ENCODE assay signal across 2 fruit fly cellular contexts in the genomic region with DNA sequence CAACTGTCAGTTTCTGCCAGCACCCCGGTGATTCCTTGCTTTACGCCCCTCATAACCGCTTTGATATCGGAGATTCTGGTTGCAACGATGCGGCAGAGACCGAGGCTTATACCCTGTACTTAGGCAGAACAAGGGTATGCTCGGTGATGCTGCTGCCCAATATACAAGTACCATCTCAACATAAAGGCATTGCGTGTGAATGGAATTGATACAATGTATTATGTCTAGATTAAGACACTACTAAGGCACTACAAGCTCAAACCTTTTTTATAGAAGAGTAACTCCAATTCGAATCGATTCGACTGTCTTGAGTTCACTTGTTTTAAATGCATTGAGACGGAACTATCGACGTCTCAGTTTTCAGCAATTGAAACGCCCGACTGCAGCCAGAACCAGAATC.
TF ChIP-seq lines count a peak whose summit lies in the region.

No protein-coding gene starts in this region.

TF ChIP-seq in whole organism, prepupa, 60 proteins besides CTCF, POLR2A, EP300 and RAD21 (continued from another document):
- TF ChIP-seq Hr4 (GFP tag; optimal IDR thresholded peaks at IDR 0.05; lab: Kevin White, UChicago) (peak; percentile 52), Met (GFP tag; optimal IDR thresholded peaks at IDR 0.05; lab: Kevin White, UChicago) (peak; percentile 50), CG32006 (GFP tag; optimal IDR thresholded peaks at IDR 0.05; lab: Kevin White, UChicago) (peak; percentile 88), CG4318 (GFP tag; optimal IDR thresholded peaks at IDR 0.05; lab: Kevin White, UChicago) (peak; percentile 76), svp (GFP tag; lab: Kevin White, UChicago) (peak; percentile 35), Eip78C (GFP tag; lab: Kevin White, UChicago) (peak; percentile 88), CG11902 (GFP tag; optimal IDR thresholded peaks at IDR 0.05; lab: Kevin White, UChicago) (no peak), CG8632 (GFP tag; optimal IDR thresholded peaks at IDR 0.05; lab: Kevin White, UChicago) (no peak), lz (GFP tag; optimal IDR thresholded peaks at IDR 0.05; lab: Kevin White, UChicago) (peak; percentile 29), Sox15 (GFP tag; optimal IDR thresholded peaks at IDR 0.05; lab: Kevin White, UChicago) (peak; percentile 4), CG3032 (tag; optimal IDR thresholded peaks at IDR 0.05; lab: Kevin White, UChicago) (peak; percentile 14), fd85E (GFP tag; optimal IDR thresholded peaks at IDR 0.05; lab: Kevin White, UChicago) (no peak), OdsH (GFP tag; optimal IDR thresholded peaks at IDR 0.05; lab: Kevin White, UChicago) (peak; percentile 62), Blimp-1 (GFP tag; optimal IDR thresholded peaks at IDR 0.05; lab: Kevin White, UChicago) (no peak), cyc (GFP tag; optimal IDR thresholded peaks at IDR 0.05; lab: Kevin White, UChicago) (peak; percentile 47), Sox102F (GFP tag; optimal IDR thresholded peaks at IDR 0.05; lab: Kevin White, UChicago) (peak; percentile 29), CG16779 (tag; optimal IDR thresholded peaks at IDR 0.05; lab: Kevin White, UChicago) (no peak), pdm3 (GFP tag; optimal IDR thresholded peaks at IDR 0.05; lab: Kevin White, UChicago) (peak; percentile 59), CG1621 (tag; optimal IDR thresholded peaks at IDR 0.05; lab: Kevin White, UChicago) (no peak), dac (GFP tag; optimal IDR thresholded peaks at IDR 0.05; lab: Kevin White, UChicago) (peak; percentile 74), CG15336 (GFP tag; IDR thresholded peaks at IDR 0.05; lab: Robert Waterston, UW) (peak; percentile 74), CG6163 (GFP tag; IDR thresholded peaks at IDR 0.05; lab: Robert Waterston, UW) (peak; percentile 75), acj6 (GFP tag; optimal IDR thresholded peaks at IDR 0.05; lab: Kevin White, UChicago) (peak; percentile 40), topi (GFP tag; optimal IDR thresholded peaks at IDR 0.05; lab: Kevin White, UChicago) (peak; percentile 45), fkh (GFP tag; optimal IDR thresholded peaks at IDR 0.05; lab: Kevin White, UChicago) (no peak), Lpt (GFP tag; optimal IDR thresholded peaks at IDR 0.05; lab: Kevin White, UChicago) (peak; percentile 19), CG6792 (GFP tag; optimal IDR thresholded peaks at IDR 0.05; lab: Kevin White, UChicago) (peak; percentile 20), CG31627 (GFP tag; optimal IDR thresholded peaks at IDR 0.05; lab: Kevin White, UChicago) (peak; percentile 40), CG6808 (GFP tag; optimal IDR thresholded peaks at IDR 0.05; lab: Kevin White, UChicago) (no peak), CG7368 (GFP tag; optimal IDR thresholded peaks at IDR 0.05; lab: Kevin White, UChicago) (peak; percentile 29), CG11762 (GFP tag; optimal IDR thresholded peaks at IDR 0.05; lab: Kevin White, UChicago; ENCODE audit: insufficient read depth) (peak; percentile 8), Hr38 (GFP tag; optimal IDR thresholded peaks at IDR 0.05; lab: Kevin White, UChicago) (no peak), fd59A (GFP tag; optimal IDR thresholded peaks at IDR 0.05; lab: Kevin White, UChicago) (no peak), Eip75B (GFP tag; optimal IDR thresholded peaks at IDR 0.05; lab: Kevin White, UChicago) (peak; percentile 24), salr (GFP tag; optimal IDR thresholded peaks at IDR 0.05; lab: Kevin White, UChicago) (peak in 1 of 2 experiments; percentile 57), Sox14 (GFP tag; optimal IDR thresholded peaks at IDR 0.05; lab: Kevin White, UChicago) (peak; percentile 64), Ets96B (tag; optimal IDR thresholded peaks at IDR 0.05; lab: Kevin White, UChicago) (peak; percentile 35)

TF ChIP-seq in whole organism, wandering third instar larva, 38 proteins besides CTCF, POLR2A, EP300 and RAD21 (continued from another document):
- TF ChIP-seq OdsH (GFP tag; optimal IDR thresholded peaks at IDR 0.05; lab: Kevin White, UChicago) = peak; percentile 24
- TF ChIP-seq HLH106 (tag; optimal IDR thresholded peaks at IDR 0.05; lab: Kevin White, UChicago) = no peak
- TF ChIP-seq psq (GFP tag; optimal IDR thresholded peaks at IDR 0.05; lab: Kevin White, UChicago) = no peak
